Worm (Caenorhabditis elegans) whole organism, early embryonic: ENCODE measurements around the gene dnj-10.

Experiments used
- B0310.2 ChIP-seq: sonication (generic microtip); optimal IDR thresholded peaks from 2 replicates; lab custom pipeline; 2016; ENCODE audit warnings: mild to moderate bottlenecking, missing genetic modification characterization, missing compliant biosample characterization
- ama-1 ChIP-seq: fragments of 150-350 bp; optimal IDR thresholded peaks from 2 replicates; lab custom pipeline; 2014
- ceh-36 ChIP-seq: sonication (generic microtip); optimal IDR thresholded peaks from 2 replicates; lab custom pipeline; 2016; ENCODE audit warnings: missing genetic modification characterization, inconsistent platforms, missing compliant biosample characterization
- flt-1 ChIP-seq: fragments of 200-800 bp; sonication (Bioruptor generic); IDR thresholded peaks from 2 replicates; pipeline ENCODE4 v1.3.6; 2022; ENCODE audit warnings: missing genetic modification characterization, missing compliant biosample characterization

DNA sequence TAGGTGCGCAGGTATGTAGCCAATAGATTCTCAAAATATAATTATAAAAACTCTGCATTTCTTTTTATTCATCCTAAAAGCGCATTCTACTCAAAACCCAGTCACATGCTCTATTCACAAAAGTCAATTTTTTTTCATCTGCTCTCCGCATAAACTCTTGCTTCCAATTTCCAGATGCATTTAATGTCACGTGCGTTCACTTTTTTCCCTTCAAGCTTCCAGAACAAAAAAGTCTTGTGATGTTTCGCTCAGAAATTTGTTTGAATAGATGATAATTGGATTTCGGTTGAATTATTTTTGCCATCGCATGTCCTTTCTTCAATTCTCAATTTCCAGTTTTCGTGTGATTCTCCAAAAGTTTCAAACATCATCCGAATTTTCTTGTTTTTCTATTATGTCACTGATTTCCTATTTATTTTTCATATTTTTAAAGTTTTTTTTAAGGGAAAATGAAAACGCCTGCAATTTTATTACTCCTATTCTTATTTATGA is 34.0 kb downstream of the dnj-10 start, which contains the start of gene F22B7.1:
- TF ChIP-seq ama-1 = no peak
- no peak for TF ChIP-seq flt-1 (GFP tag; lab: Robert Waterston, UW)
- no peak for TF ChIP-seq B0310.2 (tag; lab: Kevin White, UChicago)
- TF ChIP-seq ceh-36 (tag; lab: Kevin White, UChicago) = no peak
